Fruit fly (Drosophila melanogaster) whole organism, embryonic: ENCODE results near the gene CG43248.

Experiments
- Atf-2 ChIP-seq: fragments of 200-800 bp; sonication (Bioruptor generic); optimal IDR thresholded peaks from 2 replicates; lab custom pipeline; 2016; ENCODE audit warnings: missing biosample characterization, missing genetic modification characterization
- CG1024 ChIP-seq: fragments of 200-800 bp; sonication (Bioruptor generic); IDR thresholded peaks from 2 replicates; pipeline ENCODE4 v1.3.6; 2022; ENCODE audit warnings: missing biosample characterization, missing genetic modification characterization
- CG11504 ChIP-seq: fragments of 200-800 bp; sonication (Bioruptor generic); optimal IDR thresholded peaks from 3 replicates; lab custom pipeline; 2019; ENCODE audit warnings: missing biosample characterization, mild to moderate bottlenecking, missing genetic modification characterization, moderate library complexity
- CG11723 ChIP-seq: fragments of 200-800 bp; sonication (Bioruptor generic); optimal IDR thresholded peaks from 2 replicates; lab custom pipeline; 2017; ENCODE audit warnings: missing biosample characterization, mild to moderate bottlenecking, missing genetic modification characterization
- CG13123 ChIP-seq: fragments of 200-800 bp; sonication (Bioruptor generic); optimal IDR thresholded peaks from 2 replicates; lab custom pipeline; 2016; ENCODE audit warnings: missing biosample characterization, missing genetic modification characterization
- CG13424 ChIP-seq: fragments of 200-800 bp; sonication (Bioruptor generic); optimal IDR thresholded peaks from 2 replicates; lab custom pipeline; 2019; ENCODE audit warnings: missing biosample characterization, mild to moderate bottlenecking, missing genetic modification characterization, moderate library complexity
- CG13894 ChIP-seq: fragments of 200-800 bp; sonication (Bioruptor generic); optimal IDR thresholded peaks from 3 replicates; lab custom pipeline; 2018; ENCODE audit warnings: missing biosample characterization, mild to moderate bottlenecking, missing genetic modification characterization, moderate library complexity
- CG15514 ChIP-seq: fragments of 200-800 bp; sonication (Bioruptor generic); optimal IDR thresholded peaks from 3 replicates; lab custom pipeline; 2017; ENCODE audit warnings: missing biosample characterization, missing genetic modification characterization, mild to moderate bottlenecking, moderate library complexity, missing genetic modification reagents
- CG16813 ChIP-seq: fragments of 200-800 bp; sonication (Bioruptor generic); IDR thresholded peaks from 3 replicates; pipeline ENCODE4 v1.3.6; 2022; ENCODE audit warnings: missing biosample characterization, missing genetic modification characterization; ENCODE audit not compliant: partially characterized antibody
- CG18262 ChIP-seq: fragments of 200-800 bp; optimal IDR thresholded peaks from 3 replicates; lab custom pipeline; 2019; ENCODE audit warnings: missing biosample characterization, mild to moderate bottlenecking, missing genetic modification characterization, moderate library complexity
- CG18619 ChIP-seq: fragments of 200-800 bp; sonication (Bioruptor generic); optimal IDR thresholded peaks from 3 replicates; lab custom pipeline; 2017; ENCODE audit warnings: missing biosample characterization, mild to moderate bottlenecking, missing genetic modification characterization
- CG18764 ChIP-seq: fragments of 200-800 bp; sonication (Bioruptor generic); optimal IDR thresholded peaks from 3 replicates; lab custom pipeline; 2016; ENCODE audit warnings: missing biosample characterization, missing genetic modification characterization
- CG2116 ChIP-seq: fragments of 200-800 bp; sonication (Bioruptor generic); optimal IDR thresholded peaks from 3 replicates; lab custom pipeline; 2018; ENCODE audit warnings: missing biosample characterization, mild to moderate bottlenecking, missing genetic modification characterization
- CG2129 ChIP-seq: fragments of 200-800 bp; sonication (Bioruptor generic); IDR thresholded peaks from 2 replicates; pipeline ENCODE4 v1.3.6; 2022; ENCODE audit warnings: missing biosample characterization, missing genetic modification characterization; ENCODE audit not compliant: partially characterized antibody
- CG3065 ChIP-seq: fragments of 200-800 bp; sonication (Bioruptor generic); optimal IDR thresholded peaks from 2 replicates; lab custom pipeline; 2016; ENCODE audit warnings: missing biosample characterization, missing genetic modification characterization
- CG34376 ChIP-seq: fragments of 200-800 bp; sonication (Bioruptor generic); optimal IDR thresholded peaks from 2 replicates; lab custom pipeline; 2018; ENCODE audit warnings: missing biosample characterization, mild to moderate bottlenecking, missing genetic modification characterization
- CG3995 ChIP-seq: fragments of 200-800 bp; sonication (Bioruptor generic); optimal IDR thresholded peaks from 3 replicates; lab custom pipeline; 2016; ENCODE audit warnings: missing biosample characterization, missing genetic modification characterization
- CG5245 ChIP-seq: fragments of 200-800 bp; sonication (Bioruptor generic); optimal IDR thresholded peaks from 3 replicates; lab custom pipeline; 2016; ENCODE audit warnings: missing biosample characterization, missing genetic modification characterization
- CG6689 ChIP-seq: fragments of 200-800 bp; sonication (Bioruptor generic); IDR thresholded peaks from 2 replicates; pipeline ENCODE4 v1.3.6; 2022; ENCODE audit warnings: missing biosample characterization, missing genetic modification characterization
- CG6765 ChIP-seq: fragments of 200-800 bp; sonication (Bioruptor generic); optimal IDR thresholded peaks from 3 replicates; lab custom pipeline; 2017; ENCODE audit warnings: missing biosample characterization, mild to moderate bottlenecking, missing genetic modification characterization
- CG6854 ChIP-seq: fragments of 200-800 bp; sonication (Bioruptor generic); optimal IDR thresholded peaks from 3 replicates; lab custom pipeline; 2017; ENCODE audit warnings: missing biosample characterization, mild to moderate bottlenecking, missing genetic modification characterization
- CG7556 ChIP-seq: fragments of 200-800 bp; sonication (Bioruptor generic); optimal IDR thresholded peaks from 2 replicates; lab custom pipeline; 2017; ENCODE audit warnings: missing biosample characterization, mild to moderate bottlenecking, missing genetic modification characterization
- CG8089 ChIP-seq: fragments of 200-800 bp; sonication (Bioruptor generic); optimal IDR thresholded peaks from 3 replicates; lab custom pipeline; 2016; ENCODE audit warnings: missing biosample characterization, missing genetic modification characterization
- CG9932 ChIP-seq: fragments of 200-800 bp; sonication (Bioruptor generic); IDR thresholded peaks from 2 replicates; pipeline ENCODE4 v1.3.6; 2022; ENCODE audit warnings: missing biosample characterization, missing genetic modification characterization
- D19A ChIP-seq: fragments of 200-800 bp; optimal IDR thresholded peaks from 3 replicates; lab custom pipeline; 2019; ENCODE audit warnings: missing biosample characterization, mild to moderate bottlenecking, missing genetic modification characterization, moderate library complexity
- D19B ChIP-seq: fragments of 200-800 bp; sonication (Bioruptor generic); optimal IDR thresholded peaks from 2 replicates; lab custom pipeline; 2017; ENCODE audit warnings: missing biosample characterization, mild to moderate bottlenecking, missing genetic modification characterization
- Dek ChIP-seq: fragments of 200-800 bp; sonication (Bioruptor generic); optimal IDR thresholded peaks from 3 replicates; lab custom pipeline; 2019; ENCODE audit warnings: missing biosample characterization, mild to moderate bottlenecking, missing genetic modification characterization, moderate library complexity
- Dp ChIP-seq: fragments of 200-800 bp; sonication (Bioruptor generic); optimal IDR thresholded peaks from 2 replicates; lab custom pipeline; 2018; ENCODE audit warnings: missing biosample characterization, mild to moderate bottlenecking, missing genetic modification characterization, moderate library complexity
- E2f2 ChIP-seq: fragments of 200-800 bp; sonication (Bioruptor generic); IDR thresholded peaks from 2 replicates; pipeline ENCODE4 v1.3.6; 2022; ENCODE audit warnings: missing biosample characterization, missing genetic modification characterization
- Hr39 ChIP-seq: fragments of >200 bp; optimal IDR thresholded peaks from 2 replicates; lab custom pipeline; 2017
- Nf-YC ChIP-seq: fragments of 200-800 bp; optimal IDR thresholded peaks from 3 replicates; lab custom pipeline; 2019; ENCODE audit warnings: missing biosample characterization, mild to moderate bottlenecking, missing genetic modification characterization, moderate library complexity
- Opbp ChIP-seq: fragments of 200-800 bp; sonication (Bioruptor generic); IDR thresholded peaks from 3 replicates; pipeline ENCODE4 v1.3.6; 2022; ENCODE audit warnings: missing biosample characterization, missing genetic modification characterization; ENCODE audit not compliant: partially characterized antibody
- Rfx ChIP-seq: fragments of 200-800 bp; sonication (Bioruptor generic); IDR thresholded peaks from 2 replicates; pipeline ENCODE4 v1.3.6; 2022; ENCODE audit warnings: missing biosample characterization, missing genetic modification characterization
- Side ChIP-seq: fragments of 200-800 bp; sonication (Bioruptor generic); optimal IDR thresholded peaks from 2 replicates; lab custom pipeline; 2016; ENCODE audit warnings: missing biosample characterization, missing genetic modification characterization
- Sin3A ChIP-seq: fragments of >200 bp; optimal IDR thresholded peaks from 2 replicates; lab custom pipeline; 2018
- Spps ChIP-seq: fragments of 200-800 bp; sonication (Bioruptor generic); optimal IDR thresholded peaks from 2 replicates; lab custom pipeline; 2018; ENCODE audit warnings: missing biosample characterization, mild to moderate bottlenecking, missing genetic modification characterization
- en ChIP-seq: fragments of 200-800 bp; sonication (Bioruptor generic); optimal IDR thresholded peaks from 2 replicates; lab custom pipeline; 2016; ENCODE audit warnings: missing biosample characterization, missing genetic modification characterization
- gcm ChIP-seq: fragments of 200-800 bp; sonication (Bioruptor generic); optimal IDR thresholded peaks from 2 replicates; lab custom pipeline; 2019; ENCODE audit warnings: missing biosample characterization, mild to moderate bottlenecking, missing genetic modification characterization, moderate library complexity
- gem ChIP-seq: fragments of 200-800 bp; sonication (Bioruptor generic); optimal IDR thresholded peaks from 2 replicates; lab custom pipeline; 2019; ENCODE audit warnings: missing biosample characterization, mild to moderate bottlenecking, missing genetic modification characterization, moderate library complexity
- gfzf ChIP-seq: fragments of 200-800 bp; sonication (Bioruptor generic); optimal IDR thresholded peaks from 2 replicates; lab custom pipeline; 2016; ENCODE audit warnings: missing biosample characterization, mild to moderate bottlenecking, missing genetic modification characterization, moderate library complexity
- grau ChIP-seq: fragments of 200-800 bp; optimal IDR thresholded peaks from 3 replicates; lab custom pipeline; 2019; ENCODE audit warnings: missing biosample characterization, mild to moderate bottlenecking, missing genetic modification characterization, moderate library complexity
- ind ChIP-seq: fragments of 200-800 bp; sonication (Bioruptor generic); optimal IDR thresholded peaks from 3 replicates; lab custom pipeline; 2016; ENCODE audit warnings: missing biosample characterization, missing genetic modification characterization
- jigr1 ChIP-seq: fragments of 200-800 bp; sonication (Bioruptor generic); IDR thresholded peaks from 3 replicates; pipeline ENCODE4 v1.3.6; 2022; ENCODE audit warnings: missing biosample characterization, missing genetic modification characterization
- ken ChIP-seq: fragments of 200-800 bp; sonication (Bioruptor generic); IDR thresholded peaks from 3 replicates; pipeline ENCODE4 v1.3.6; 2022; ENCODE audit warnings: missing biosample characterization, missing genetic modification characterization
- kni ChIP-seq: fragments of 200-800 bp; sonication (Bioruptor generic); optimal IDR thresholded peaks from 3 replicates; lab custom pipeline; 2017; ENCODE audit warnings: mild to moderate bottlenecking, missing biosample characterization, missing genetic modification reagents, missing genetic modification characterization
- lbe ChIP-seq: fragments of 200-800 bp; sonication (Bioruptor generic); optimal IDR thresholded peaks from 2 replicates; lab custom pipeline; 2016; ENCODE audit warnings: missing biosample characterization, mild to moderate bottlenecking, missing genetic modification characterization
- lmd ChIP-seq: fragments of 200-800 bp; sonication (Bioruptor generic); IDR thresholded peaks from 2 replicates; pipeline ENCODE4 v1.3.6; 2022; ENCODE audit warnings: missing biosample characterization, missing genetic modification characterization
- pita ChIP-seq: fragments of 200-800 bp; sonication (Bioruptor generic); optimal IDR thresholded peaks from 2 replicates; lab custom pipeline; 2017; ENCODE audit warnings: missing biosample characterization, mild to moderate bottlenecking, missing genetic modification characterization
- vfl ChIP-seq: fragments of 200-800 bp; sonication (Bioruptor generic); optimal IDR thresholded peaks from 2 replicates; lab custom pipeline; 2016; ENCODE audit warnings: missing biosample characterization, missing genetic modification characterization
- zf30C ChIP-seq: fragments of 200-800 bp; sonication (Bioruptor generic); optimal IDR thresholded peaks from 3 replicates; lab custom pipeline; 2018; ENCODE audit warnings: missing biosample characterization, mild to moderate bottlenecking, missing genetic modification characterization
- zfh2 ChIP-seq: fragments of 200-800 bp; sonication (Bioruptor generic); optimal IDR thresholded peaks from 2 replicates; lab custom pipeline; 2016; ENCODE audit warnings: missing biosample characterization, missing genetic modification characterization

Gene CG43248

dm6 chr3L:15493886-15494598 is 37.2 kb downstream of the CG43248 start (continued):
- TF ChIP-seq CG6689: 0 out of 2 replicates have a peak, but pooled peaks have one; percentile 9
- TF ChIP-seq lbe (GFP tag; lab: Kevin White, UChicago): no peak
- TF ChIP-seq gem (tag; lab: Kevin White, UChicago): peak; percentile 63
- TF ChIP-seq CG6854 (GFP tag; lab: Kevin White, UChicago): no peak
- TF ChIP-seq CG7556 (GFP tag; lab: Kevin White, UChicago): peak; percentile 48
- TF ChIP-seq CG2116: no peak
- TF ChIP-seq Dek (tag; lab: Kevin White, UChicago): no peak
- TF ChIP-seq Nf-YC: no peak
- no peak for TF ChIP-seq Spps
- no peak for TF ChIP-seq CG13123 (GFP tag; lab: Kevin White, UChicago)
- TF ChIP-seq Opbp (GFP tag; lab: Robert Waterston, UW): no peak
- peak; percentile 36 for TF ChIP-seq CG13424
- TF ChIP-seq jigr1 (GFP tag; lab: Robert Waterston, UW): no peak
- no peak for TF ChIP-seq CG13894 (tag; lab: Kevin White, UChicago)
- peak; percentile 26 for TF ChIP-seq CG5245 (GFP tag; lab: Kevin White, UChicago)
- no peak for TF ChIP-seq CG6765 (GFP tag; lab: Kevin White, UChicago)
- no peak for TF ChIP-seq Hr39
- TF ChIP-seq Sin3A (lab: Kevin White, UChicago): no peak
- TF ChIP-seq Atf-2 (GFP tag; lab: Kevin White, UChicago): no peak
- no peak for TF ChIP-seq gfzf (GFP tag; lab: Kevin White, UChicago)
- peak; percentile 41; the same call in 1 of the 2 replicates for TF ChIP-seq lmd (GFP tag; lab: Robert Waterston, UW)
- no peak for TF ChIP-seq kni (GFP tag; lab: Kevin White, UChicago)
- TF ChIP-seq gcm (GFP tag; lab: Kevin White, UChicago): no peak
- no peak for TF ChIP-seq Side (GFP tag; lab: Kevin White, UChicago)
- peak; percentile 77 for TF ChIP-seq CG18764 (GFP tag; lab: Kevin White, UChicago)
- no peak for TF ChIP-seq CG2129
- TF ChIP-seq zf30C: no peak
- TF ChIP-seq CG34376 (GFP tag; lab: Kevin White, UChicago): no peak
- peak; percentile 33 for TF ChIP-seq D19A (tag; lab: Kevin White, UChicago)
- TF ChIP-seq grau: peak; percentile 30
- TF ChIP-seq CG18619 (GFP tag; lab: Kevin White, UChicago): no peak
- peak; percentile 3 for TF ChIP-seq D19B (GFP tag; lab: Kevin White, UChicago)
- no peak for TF ChIP-seq CG3065
- TF ChIP-seq en (GFP tag; lab: Kevin White, UChicago): no peak
- peak; percentile 29 for TF ChIP-seq CG18262 (tag; lab: Kevin White, UChicago)
- TF ChIP-seq pita (GFP tag; lab: Kevin White, UChicago): no peak
- no peak for TF ChIP-seq zfh2 (GFP tag; lab: Kevin White, UChicago)
- no peak for TF ChIP-seq ken (GFP tag; lab: Robert Waterston, UW)
- TF ChIP-seq CG11723 (GFP tag; lab: Kevin White, UChicago): no peak
- peak; percentile 70 for TF ChIP-seq CG11504
- TF ChIP-seq vfl: no peak
- TF ChIP-seq CG16813 (GFP tag; lab: Robert Waterston, UW): no peak
- TF ChIP-seq E2f2 (GFP tag; lab: Robert Waterston, UW): no peak
- no peak for TF ChIP-seq CG15514
- TF ChIP-seq CG3995 (GFP tag; lab: Kevin White, UChicago): no peak
- TF ChIP-seq CG1024 (GFP tag; lab: Robert Waterston, UW): no peak
- TF ChIP-seq CG9932: peak; percentile 37; the same call in 1 of the 2 replicates
- no peak for TF ChIP-seq CG8089 (GFP tag; lab: Kevin White, UChicago)
- no peak for TF ChIP-seq Dp
- no peak for TF ChIP-seq Rfx
- no peak for TF ChIP-seq ind (GFP tag; lab: Kevin White, UChicago)
